Worm (Caenorhabditis elegans): ENCODE measurements around the gene F58H1.3.

F58H1.3 gene

DNA sequence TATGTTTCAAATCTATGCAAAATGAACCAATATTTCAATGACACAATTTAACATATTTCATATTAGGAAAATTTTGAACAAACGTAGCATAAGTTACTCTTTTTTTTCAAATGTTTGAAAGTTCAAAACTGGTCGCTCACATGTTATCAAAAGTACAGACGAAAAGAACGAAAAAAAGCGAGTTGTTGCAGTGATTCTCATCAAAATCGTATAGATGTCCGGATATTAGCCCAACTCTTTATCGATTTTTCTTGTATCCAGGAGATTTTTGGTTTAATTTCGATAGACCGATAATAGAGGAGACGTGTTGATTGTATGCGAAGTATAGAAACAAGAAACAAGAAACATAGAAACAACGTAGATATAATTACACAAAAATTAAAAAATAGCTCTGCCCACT lies 6.6 kb downstream of the F58H1.3 start:
- no peak for TF ChIP-seq unc-86 (tag; optimal IDR thresholded peaks at IDR 0.05)
- TF ChIP-seq rnt-1 (tag; optimal IDR thresholded peaks at IDR 0.05): no peak
- TF ChIP-seq pat-9 (tag; optimal IDR thresholded peaks at IDR 0.05): no peak
- TF ChIP-seq ceh-22 (tag; optimal IDR thresholded peaks at IDR 0.05): no peak
- TF ChIP-seq K09A11.1 (tag; optimal IDR thresholded peaks at IDR 0.05; ENCODE audit: insufficient read depth): no peak
- TF ChIP-seq ref-2 (tag; optimal IDR thresholded peaks at IDR 0.05): no peak
- TF ChIP-seq sox-4 (tag; optimal IDR thresholded peaks at IDR 0.05): no peak
- TF ChIP-seq lim-6 (tag; optimal IDR thresholded peaks at IDR 0.05): no peak
- no peak for TF ChIP-seq madf-2 (tag; optimal IDR thresholded peaks at IDR 0.05)
- no peak for TF ChIP-seq npax-4 (tag; optimal IDR thresholded peaks at IDR 0.05)
- TF ChIP-seq pros-1 (tag; optimal IDR thresholded peaks at IDR 0.05): no peak

DNA sequence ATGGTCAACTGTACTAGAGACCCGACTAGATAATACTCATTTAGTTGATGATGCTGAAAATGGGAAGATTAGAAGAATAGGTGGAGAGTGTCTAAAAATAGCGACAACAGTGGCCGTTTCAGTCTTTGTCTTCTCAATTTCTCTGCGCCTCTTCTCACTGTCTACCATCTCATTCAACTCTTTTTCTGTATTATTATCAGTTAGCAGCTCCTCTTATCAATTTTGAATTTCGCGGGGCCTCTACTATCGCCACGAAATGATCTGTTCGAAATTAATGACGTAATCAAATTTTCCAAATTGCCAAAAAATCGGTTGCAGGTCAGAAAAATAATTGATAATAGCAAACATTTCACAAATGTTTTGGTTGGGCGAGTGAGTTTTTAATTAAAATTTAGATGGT lies 7.9 kb downstream of the F58H1.3 start:
- TF ChIP-seq pat-9 (tag; optimal IDR thresholded peaks at IDR 0.05) (no peak), pqm-1 (tag; optimal IDR thresholded peaks at IDR 0.05) (peak; percentile 34), dve-1 (tag; optimal IDR thresholded peaks at IDR 0.05) (peak; percentile 7), elt-2 (tag; optimal IDR thresholded peaks at IDR 0.05) (peak; percentile 92)

DNA sequence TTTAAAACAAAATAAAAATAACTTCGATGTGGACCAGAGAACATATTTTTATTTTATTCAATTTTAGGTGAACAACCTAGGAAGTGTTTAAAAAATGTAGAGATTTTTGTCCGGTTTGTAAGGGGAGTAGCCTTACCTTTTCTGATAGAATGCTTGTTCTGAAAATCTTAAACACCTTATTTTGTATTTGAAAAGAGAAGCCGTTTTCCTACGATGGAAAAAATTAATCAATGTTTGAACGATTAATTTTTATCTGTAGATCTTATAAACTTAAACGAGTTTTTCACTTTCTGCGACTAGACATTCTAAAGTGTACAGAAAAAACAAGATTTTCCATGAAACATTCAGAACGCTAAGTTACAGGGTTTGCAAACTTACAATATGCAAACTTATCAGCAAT lies 8.5 kb downstream of the F58H1.3 start, which contains the start of gene F58H1.6:
F58H1.6 (plus strand) TSS at position 301 of the 400 bp plus-strand sequence.
- TF ChIP-seq hlh-8 (tag; optimal IDR thresholded peaks at IDR 0.05): no peak
- no peak for TF ChIP-seq elt-2 (tag; optimal IDR thresholded peaks at IDR 0.05)
- TF ChIP-seq ceh-45 (GFP tag; IDR thresholded peaks at IDR 0.05): no peak
- TF ChIP-seq rnt-1 (tag; optimal IDR thresholded peaks at IDR 0.05): no peak
- no peak for TF ChIP-seq che-1 (tag; optimal IDR thresholded peaks at IDR 0.05)
- no peak for TF ChIP-seq dve-1 (tag; optimal IDR thresholded peaks at IDR 0.05)
- no peak for TF ChIP-seq pha-4 (tag; optimal IDR thresholded peaks at IDR 0.05)
- no peak for TF ChIP-seq pros-1 (tag; optimal IDR thresholded peaks at IDR 0.05)
- TF ChIP-seq nhr-232 (tag; optimal IDR thresholded peaks at IDR 0.05): no peak
- TF ChIP-seq pag-3 (tag; optimal IDR thresholded peaks at IDR 0.05; ENCODE audit: borderline replicate concordance): no peak
- no peak for TF ChIP-seq mec-3 (tag; optimal IDR thresholded peaks at IDR 0.05; ENCODE audit: borderline replicate concordance)
- no peak for TF ChIP-seq ceh-30 (tag; optimal IDR thresholded peaks at IDR 0.05)
- TF ChIP-seq syd-9 (tag; optimal IDR thresholded peaks at IDR 0.05): no peak

DNA sequence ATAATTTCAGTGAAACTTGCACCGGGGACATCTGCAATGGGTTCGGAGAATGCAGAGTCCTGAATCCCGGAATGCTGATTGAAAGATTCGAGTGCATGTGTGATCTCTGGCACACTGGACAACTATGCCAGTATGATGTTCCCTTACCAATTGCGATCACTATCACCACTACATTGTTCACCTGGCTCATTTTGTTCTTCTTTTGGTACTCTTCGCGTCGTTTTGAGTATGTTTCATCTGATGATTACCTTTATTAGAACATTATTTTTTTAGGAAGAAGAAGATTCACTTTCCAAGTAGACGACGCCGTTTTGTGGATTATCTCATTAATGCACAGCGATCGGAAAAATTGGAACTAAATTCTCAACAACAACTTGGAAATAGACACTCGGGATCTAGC lies 10.0 kb downstream of the F58H1.3 start:
- TF ChIP-seq fax-1 (tag; optimal IDR thresholded peaks at IDR 0.05) (no peak), Y22D7AL.16 (tag; optimal IDR thresholded peaks at IDR 0.05) (no peak), hlh-30 (tag; optimal IDR thresholded peaks at IDR 0.05; ENCODE audit: insufficient read depth) (no peak), sdc-2 (tag; optimal IDR thresholded peaks at IDR 0.05) (no peak), tbx-7 (tag; optimal IDR thresholded peaks at IDR 0.05) (no peak), ceh-14 (tag; optimal IDR thresholded peaks at IDR 0.05) (no peak), C08G9.2 (tag; optimal IDR thresholded peaks at IDR 0.05) (no peak)

DNA sequence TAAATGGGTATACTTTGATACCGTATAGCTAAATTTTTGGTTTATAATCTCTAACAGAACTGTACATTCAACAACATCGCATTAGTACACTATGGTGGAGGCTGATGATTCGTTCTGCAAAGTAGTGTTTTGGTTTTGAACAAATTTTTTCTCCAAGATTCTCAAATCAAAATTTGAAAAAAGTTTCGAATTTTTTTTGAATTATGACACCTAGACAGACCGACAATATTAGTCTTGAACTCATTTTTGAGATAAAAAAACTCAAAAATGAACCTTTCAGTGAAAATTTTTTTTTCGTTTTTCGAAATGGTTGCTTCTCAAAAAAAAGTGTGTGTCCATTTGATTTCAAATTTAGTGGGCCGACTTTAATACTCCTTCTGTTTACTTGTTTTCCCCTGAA lies 11.7 kb downstream of the F58H1.3 start:
- no peak for TF ChIP-seq nhr-232 (tag; optimal IDR thresholded peaks at IDR 0.05)
- no peak for TF ChIP-seq lin-11 (tag; optimal IDR thresholded peaks at IDR 0.05)
- no peak for TF ChIP-seq ref-2 (tag; optimal IDR thresholded peaks at IDR 0.05)
- no peak for TF ChIP-seq dmd-4 (tag; optimal IDR thresholded peaks at IDR 0.05; ENCODE audit: borderline replicate concordance)
- TF ChIP-seq C38D4.7 (GFP tag; optimal IDR thresholded peaks at IDR 0.05): no peak
- TF ChIP-seq nhr-11 (tag; optimal IDR thresholded peaks at IDR 0.05): no peak
- no peak for TF ChIP-seq sdc-2 (tag; optimal IDR thresholded peaks at IDR 0.05)
- TF ChIP-seq gmeb-2 (tag; optimal IDR thresholded peaks at IDR 0.05): no peak
- no peak for TF ChIP-seq ceh-24 (tag; optimal IDR thresholded peaks at IDR 0.05)

All from whole organism, late embryonic.